Fruit fly (Drosophila melanogaster) whole organism, embryonic: ENCODE measurements around the gene CG33306.
A peak's percentile ranks its signal among the peaks of the same experiment; 100 is the strongest.

Experiments used
- Antp ChIP-seq: fragments of 200-800 bp; sonication (Bioruptor generic); optimal IDR thresholded peaks from 3 replicates; lab custom pipeline; 2016; ENCODE audit warnings: missing biosample characterization, missing genetic modification characterization
- Atf-2 ChIP-seq: fragments of 200-800 bp; sonication (Bioruptor generic); optimal IDR thresholded peaks from 2 replicates; lab custom pipeline; 2016; ENCODE audit warnings: missing biosample characterization, missing genetic modification characterization
- Blimp-1 ChIP-seq: fragments of 200-800 bp; sonication (Bioruptor generic); optimal IDR thresholded peaks from 3 replicates; lab custom pipeline; 2018; ENCODE audit warnings: missing biosample characterization, missing genetic modification characterization, mild to moderate bottlenecking, moderate library complexity, missing genetic modification reagents
- CG10431 ChIP-seq: fragments of 200-800 bp; sonication (Bioruptor generic); optimal IDR thresholded peaks from 3 replicates; lab custom pipeline; 2018; ENCODE audit warnings: missing biosample characterization, mild to moderate bottlenecking, missing genetic modification characterization
- CG12104 ChIP-seq: fragments of 200-800 bp; sonication (Bioruptor generic); optimal IDR thresholded peaks from 3 replicates; lab custom pipeline; 2016; ENCODE audit warnings: missing biosample characterization, missing genetic modification characterization
- CG14050 ChIP-seq: fragments of 200-800 bp; sonication (Bioruptor generic); IDR thresholded peaks from 3 replicates; pipeline ENCODE4 v1.3.6; 2022; ENCODE audit warnings: missing biosample characterization, missing genetic modification characterization
- CG15514 ChIP-seq: fragments of 200-800 bp; sonication (Bioruptor generic); optimal IDR thresholded peaks from 3 replicates; lab custom pipeline; 2017; ENCODE audit warnings: missing biosample characterization, missing genetic modification characterization, mild to moderate bottlenecking, moderate library complexity, missing genetic modification reagents
- CG15601 ChIP-seq: fragments of 200-800 bp; sonication (Bioruptor generic); optimal IDR thresholded peaks from 3 replicates; lab custom pipeline; 2019; ENCODE audit warnings: missing biosample characterization, mild to moderate bottlenecking, missing genetic modification characterization, moderate library complexity
- CG17568 ChIP-seq: fragments of 200-800 bp; sonication (Bioruptor generic); optimal IDR thresholded peaks from 2 replicates; lab custom pipeline; 2018; ENCODE audit warnings: missing biosample characterization, mild to moderate bottlenecking, missing genetic modification characterization, moderate library complexity
- CG18011 ChIP-seq: fragments of 200-800 bp; sonication (Bioruptor generic); optimal IDR thresholded peaks from 2 replicates; lab custom pipeline; 2017; ENCODE audit warnings: missing biosample characterization, missing genetic modification characterization, mild to moderate bottlenecking, moderate library complexity, missing genotype
- CG31224 ChIP-seq: fragments of 200-800 bp; sonication (Bioruptor generic); IDR thresholded peaks from 2 replicates; pipeline ENCODE4 v1.3.6; 2022; ENCODE audit warnings: missing biosample characterization, missing genetic modification characterization
- CG31388 ChIP-seq: fragments of 200-800 bp; sonication (Bioruptor generic); optimal IDR thresholded peaks from 2 replicates; lab custom pipeline; 2016; ENCODE audit warnings: missing biosample characterization, missing genetic modification characterization
- CG4282 ChIP-seq: fragments of 200-800 bp; sonication (Bioruptor generic); optimal IDR thresholded peaks from 2 replicates; lab custom pipeline; 2016; ENCODE audit warnings: missing biosample characterization, missing genetic modification characterization
- CG5180 ChIP-seq: fragments of 200-800 bp; sonication (Bioruptor generic); optimal IDR thresholded peaks from 3 replicates; lab custom pipeline; 2017; ENCODE audit warnings: missing biosample characterization, missing genetic modification characterization, mild to moderate bottlenecking, moderate library complexity, missing genetic modification reagents
- CG6854 ChIP-seq: fragments of 200-800 bp; sonication (Bioruptor generic); optimal IDR thresholded peaks from 3 replicates; lab custom pipeline; 2017; ENCODE audit warnings: missing biosample characterization, mild to moderate bottlenecking, missing genetic modification characterization
- CG7357 ChIP-seq: fragments of 200-800 bp; sonication (Bioruptor generic); IDR thresholded peaks from 3 replicates; pipeline ENCODE4 v1.3.6; 2022; ENCODE audit warnings: missing biosample characterization, missing genetic modification characterization
- CG7372 ChIP-seq: fragments of 200-800 bp; sonication (Bioruptor generic); IDR thresholded peaks from 2 replicates; pipeline ENCODE4 v1.3.6; 2022; ENCODE audit warnings: missing biosample characterization, missing genetic modification characterization
- CG7963 ChIP-seq: fragments of 200-800 bp; sonication (Bioruptor generic); IDR thresholded peaks from 3 replicates; pipeline ENCODE4 v1.3.6; 2022; ENCODE audit warnings: missing biosample characterization, missing genetic modification characterization; ENCODE audit not compliant: partially characterized antibody
- CG8944 ChIP-seq: fragments of 200-800 bp; sonication (Bioruptor generic); optimal IDR thresholded peaks from 3 replicates; lab custom pipeline; 2016; ENCODE audit warnings: missing biosample characterization, missing genetic modification characterization
- CG9727 ChIP-seq: fragments of 200-800 bp; sonication (Bioruptor generic); optimal IDR thresholded peaks from 3 replicates; lab custom pipeline; 2017; ENCODE audit warnings: missing biosample characterization, mild to moderate bottlenecking, missing genetic modification characterization
- Dll ChIP-seq: fragments of 200-800 bp; sonication (Bioruptor generic); IDR thresholded peaks from 4 replicates; pipeline ENCODE4 v1.3.6; 2022; ENCODE audit warnings: missing biosample characterization, missing genetic modification characterization; ENCODE audit not compliant: partially characterized antibody
- H15 ChIP-seq: fragments of 200-800 bp; sonication (Bioruptor generic); IDR thresholded peaks from 3 replicates; pipeline ENCODE4 v1.3.6; 2022; ENCODE audit warnings: missing biosample characterization, missing genetic modification characterization
- H2.0 ChIP-seq: fragments of 200-800 bp; sonication (Bioruptor generic); IDR thresholded peaks from 2 replicates; pipeline ENCODE4 v1.3.6; 2022; ENCODE audit warnings: missing biosample characterization, missing genetic modification characterization
- HHEX ChIP-seq: fragments of 200-800 bp; sonication (Bioruptor generic); optimal IDR thresholded peaks from 3 replicates; lab custom pipeline; 2017; ENCODE audit warnings: missing biosample characterization, mild to moderate bottlenecking, missing genetic modification characterization, missing genetic modification reagents
- HLH3B ChIP-seq: fragments of 200-800 bp; sonication (Bioruptor generic); IDR thresholded peaks from 2 replicates; pipeline ENCODE4 v1.3.6; 2022; ENCODE audit warnings: missing biosample characterization, missing genetic modification characterization
- HLH54F ChIP-seq: fragments of 200-800 bp; sonication (Bioruptor generic); optimal IDR thresholded peaks from 3 replicates; lab custom pipeline; 2016; ENCODE audit warnings: missing biosample characterization, missing genetic modification characterization
- Lpt ChIP-seq: fragments of >200 bp; optimal IDR thresholded peaks from 2 replicates; lab custom pipeline; 2018; ENCODE audit warnings: missing biosample characterization, missing genetic modification characterization
- NC2α ChIP-seq: fragments of 200-800 bp; sonication (Bioruptor generic); optimal IDR thresholded peaks from 2 replicates; lab custom pipeline; 2016; ENCODE audit warnings: missing biosample characterization, missing genetic modification characterization
- Neu2 ChIP-seq: fragments of 200-800 bp; sonication (Bioruptor generic); optimal IDR thresholded peaks from 3 replicates; lab custom pipeline; 2016; ENCODE audit warnings: missing biosample characterization, missing genetic modification characterization, borderline replicate concordance
- Nf-YA ChIP-seq: fragments of 200-800 bp; sonication (Bioruptor generic); IDR thresholded peaks from 2 replicates; pipeline ENCODE4 v1.3.6; 2022; ENCODE audit warnings: missing biosample characterization, missing genetic modification characterization
- Nf-YC ChIP-seq: fragments of 200-800 bp; optimal IDR thresholded peaks from 3 replicates; lab custom pipeline; 2019; ENCODE audit warnings: missing biosample characterization, mild to moderate bottlenecking, missing genetic modification characterization, moderate library complexity
- Ptx1 ChIP-seq: fragments of 200-800 bp; sonication (Bioruptor generic); IDR thresholded peaks from 2 replicates; pipeline ENCODE4 v1.3.6; 2022; ENCODE audit warnings: missing biosample characterization, missing genetic modification characterization
- Spps ChIP-seq: fragments of 200-800 bp; sonication (Bioruptor generic); optimal IDR thresholded peaks from 2 replicates; lab custom pipeline; 2018; ENCODE audit warnings: missing biosample characterization, mild to moderate bottlenecking, missing genetic modification characterization
- Ssrp ChIP-seq: fragments of 200-800 bp; sonication (Bioruptor generic); optimal IDR thresholded peaks from 2 replicates; lab custom pipeline; 2018; ENCODE audit warnings: missing biosample characterization, mild to moderate bottlenecking, missing genetic modification characterization, moderate library complexity
- cas ChIP-seq: fragments of 200-800 bp; sonication (Bioruptor generic); IDR thresholded peaks from 2 replicates; pipeline ENCODE4 v1.3.6; 2022; ENCODE audit warnings: missing biosample characterization, missing genetic modification characterization
- chm ChIP-seq: fragments of 200-800 bp; sonication (Bioruptor generic); IDR thresholded peaks from 2 replicates; pipeline ENCODE4 v1.3.6; 2022; ENCODE audit warnings: missing biosample characterization, missing genetic modification characterization
- danr ChIP-seq: fragments of 200-800 bp; sonication (Bioruptor generic); IDR thresholded peaks from 2 replicates; pipeline ENCODE4 v1.3.6; 2022; ENCODE audit warnings: missing biosample characterization, missing genetic modification characterization
- dimm ChIP-seq: fragments of 200-800 bp; sonication (Bioruptor generic); IDR thresholded peaks from 2 replicates; pipeline ENCODE4 v1.3.6; 2022; ENCODE audit warnings: missing biosample characterization, missing genetic modification characterization
- gcm ChIP-seq: fragments of 200-800 bp; sonication (Bioruptor generic); optimal IDR thresholded peaks from 2 replicates; lab custom pipeline; 2019; ENCODE audit warnings: missing biosample characterization, mild to moderate bottlenecking, missing genetic modification characterization, moderate library complexity
- kah ChIP-seq: fragments of 200-800 bp; sonication (Bioruptor generic); optimal IDR thresholded peaks from 2 replicates; lab custom pipeline; 2018; ENCODE audit warnings: missing biosample characterization, mild to moderate bottlenecking, missing genetic modification characterization
- lbe ChIP-seq: fragments of 200-800 bp; sonication (Bioruptor generic); optimal IDR thresholded peaks from 2 replicates; lab custom pipeline; 2016; ENCODE audit warnings: missing biosample characterization, mild to moderate bottlenecking, missing genetic modification characterization
- maf-S ChIP-seq: fragments of 200-800 bp; sonication (Bioruptor generic); optimal IDR thresholded peaks from 2 replicates; lab custom pipeline; 2016; ENCODE audit warnings: missing biosample characterization, missing genetic modification characterization
- mld ChIP-seq: fragments of 200-800 bp; sonication (Bioruptor generic); IDR thresholded peaks from 3 replicates; pipeline ENCODE4 v1.3.6; 2022; ENCODE audit warnings: missing biosample characterization, missing genetic modification characterization; ENCODE audit not compliant: partially characterized antibody
- repo ChIP-seq: fragments of 200-800 bp; sonication (Bioruptor generic); optimal IDR thresholded peaks from 2 replicates; lab custom pipeline; 2016; ENCODE audit warnings: missing biosample characterization, missing genetic modification characterization
- rib ChIP-seq: fragments of 200-800 bp; sonication (Bioruptor generic); IDR thresholded peaks from 2 replicates; pipeline ENCODE4 v1.3.6; 2022; ENCODE audit warnings: missing biosample characterization, missing genetic modification characterization
- scrt ChIP-seq: fragments of 200-800 bp; sonication (Bioruptor generic); optimal IDR thresholded peaks from 2 replicates; lab custom pipeline; 2018; ENCODE audit warnings: missing biosample characterization, mild to moderate bottlenecking, missing genetic modification characterization, moderate library complexity
- shn ChIP-seq: fragments of 200-800 bp; sonication (Bioruptor generic); optimal IDR thresholded peaks from 3 replicates; lab custom pipeline; 2016; ENCODE audit warnings: missing biosample characterization, missing genetic modification characterization
- tx ChIP-seq: fragments of 200-800 bp; sonication (Bioruptor generic); optimal IDR thresholded peaks from 2 replicates; lab custom pipeline; 2016; ENCODE audit warnings: missing biosample characterization, missing genetic modification characterization
- unc-4 ChIP-seq: fragments of 200-800 bp; sonication (Bioruptor generic); IDR thresholded peaks from 2 replicates; pipeline ENCODE4 v1.3.6; 2022; ENCODE audit warnings: missing biosample characterization, missing genetic modification characterization; ENCODE audit not compliant: partially characterized antibody
- vvl ChIP-seq: fragments of 200-800 bp; sonication (Bioruptor generic); IDR thresholded peaks from 2 replicates; pipeline ENCODE4 v1.3.6; 2022; ENCODE audit warnings: missing biosample characterization, missing genetic modification characterization

The CG33306 gene

DNA sequence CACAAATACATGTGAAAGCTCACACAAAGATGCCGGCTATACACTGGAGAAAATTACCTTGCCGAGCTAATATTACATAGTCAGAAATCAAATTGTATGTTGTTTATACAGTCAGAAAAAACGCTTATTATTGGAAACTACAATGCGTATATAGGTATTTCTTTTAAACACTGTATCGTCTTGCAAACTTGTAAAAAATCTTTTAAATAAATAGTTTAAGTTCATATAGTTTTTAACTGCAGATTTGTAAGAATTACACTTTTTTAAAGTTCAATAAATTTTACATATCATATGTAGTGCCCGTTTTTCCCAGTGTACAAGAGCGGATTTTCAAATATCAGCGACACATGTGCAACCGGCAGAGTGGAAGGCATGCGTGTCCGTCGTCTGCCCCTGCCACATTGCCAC, 3.8 kb downstream of the CG33306 start (continued):
- TF ChIP-seq CG5180 (GFP tag; lab: Kevin White, UChicago) (peak; percentile 59), danr (peak; percentile 74), CG6854 (GFP tag; lab: Kevin White, UChicago) (peak; percentile 2), H15 (GFP tag; lab: Robert Waterston, UW) (0 out of 3 replicates have a peak, but pooled peaks have one; percentile 42), Dll (GFP tag; lab: Robert Waterston, UW) (no peak), CG14050 (peak; percentile 83), cas (GFP tag; lab: Robert Waterston, UW) (no peak), CG7372 (GFP tag; lab: Robert Waterston, UW) (0 out of 2 replicates have a peak, but pooled peaks have one; percentile 22), CG15514 (GFP tag; lab: Kevin White, UChicago) (peak; percentile 40), CG9727 (GFP tag; lab: Kevin White, UChicago) (peak; percentile 88), rib (0 out of 2 replicates have a peak, but pooled peaks have one; percentile 36), CG10431 (GFP tag; lab: Kevin White, UChicago) (peak; percentile 28), Blimp-1 (peak; percentile 82), scrt (GFP tag; lab: Kevin White, UChicago) (peak; percentile 53), tx (GFP tag; lab: Kevin White, UChicago) (no peak), CG31224 (GFP tag; lab: Robert Waterston, UW) (peak; percentile 45), CG4282 (GFP tag; lab: Kevin White, UChicago) (no peak), CG7357 (GFP tag; lab: Robert Waterston, UW) (peak; percentile 60; the same call in 1 of the 3 replicates), CG12104 (GFP tag; lab: Kevin White, UChicago) (peak; percentile 90), CG17568 (GFP tag; lab: Kevin White, UChicago) (no peak), lbe (GFP tag; lab: Kevin White, UChicago) (peak; percentile 81), shn (peak; percentile 52), Lpt (GFP tag; lab: Kevin White, UChicago) (no peak), gcm (GFP tag; lab: Kevin White, UChicago) (peak; percentile 67), CG15601 (tag; lab: Kevin White, UChicago) (peak; percentile 89), HHEX (GFP tag; lab: Kevin White, UChicago) (peak; percentile 61), Ssrp (tag; lab: Kevin White, UChicago) (peak; percentile 95), unc-4 (GFP tag; lab: Robert Waterston, UW) (no peak), maf-S (GFP tag; lab: Kevin White, UChicago) (peak; percentile 52), Atf-2 (GFP tag; lab: Kevin White, UChicago) (peak; percentile 86), CG31388 (peak; percentile 72), vvl (GFP tag; lab: Robert Waterston, UW) (peak; percentile 71), Spps (tag; lab: Kevin White, UChicago) (peak; percentile 61), CG8944 (GFP tag; lab: Kevin White, UChicago) (peak; percentile 58), CG18011 (peak; percentile 40), mld (GFP tag; lab: Robert Waterston, UW) (no peak), HLH3B (GFP tag; lab: Robert Waterston, UW) (peak; percentile 84), Ptx1 (GFP tag; lab: Robert Waterston, UW) (peak; percentile 80), kah (peak; percentile 22), Neu2 (GFP tag; lab: Kevin White, UChicago) (no peak), Nf-YC (tag; lab: Kevin White, UChicago) (peak; percentile 18), repo (GFP tag; lab: Kevin White, UChicago) (peak; percentile 47), H2.0 (GFP tag; lab: Robert Waterston, UW) (peak; percentile 74), HLH54F (GFP tag; lab: Kevin White, UChicago) (peak; percentile 58), chm (peak; percentile 55; the same call in 1 of the 2 replicates), Antp (peak; percentile 65), Nf-YA (peak; percentile 70), dimm (GFP tag; lab: Robert Waterston, UW) (peak; percentile 52; the same call in 1 of the 2 replicates), NC2α (GFP tag; lab: Kevin White, UChicago) (peak; percentile 61), CG7963 (GFP tag; lab: Robert Waterston, UW) (no peak)
